Fruit fly (Drosophila melanogaster): ENCODE results near the gene Gp93.

The Gp93 gene

DNA sequence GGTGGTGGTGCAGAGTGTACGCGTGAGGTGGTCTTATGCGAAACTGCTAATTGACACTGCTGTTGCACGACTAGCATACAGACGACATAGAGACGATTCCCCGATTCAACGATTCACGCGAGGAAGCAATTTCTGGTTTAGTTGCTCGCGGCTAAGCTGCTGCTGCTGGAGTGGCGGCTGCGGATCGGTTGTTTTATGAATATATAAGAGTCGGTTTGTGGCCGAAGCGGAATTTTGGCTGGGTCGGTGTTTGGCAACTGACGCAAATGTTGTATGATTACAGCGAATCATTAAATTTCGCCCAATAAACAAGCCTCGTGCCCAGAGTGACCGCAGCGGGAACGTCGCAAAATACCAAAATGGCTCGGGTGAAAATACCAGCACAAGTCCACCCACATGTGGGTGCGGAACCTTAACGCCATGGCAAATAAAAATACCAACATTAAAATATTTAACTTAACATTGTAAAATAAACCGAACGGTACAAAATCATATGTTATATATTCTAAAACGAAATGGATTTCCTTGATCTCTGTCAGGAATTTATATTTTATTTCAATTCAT, 747 bp upstream of the Gp93 start, which contains the start of gene mfrn (continued):
- TF ChIP-seq chm (GFP tag; IDR thresholded peaks at IDR 0.05) (no peak), Med (GFP tag) (peak; percentile 69), klu (GFP tag; IDR thresholded peaks at IDR 0.05) (peak; percentile 16; the same call in 1 of the 2 replicates), nerfin-2 (GFP tag; IDR thresholded peaks at IDR 0.05; ENCODE audit: partially characterized antibody) (0 out of 2 replicates have a peak, but pooled peaks have one; percentile 20), CG4617 (GFP tag; optimal IDR thresholded peaks at IDR 0.05; ENCODE audit: borderline replicate concordance) (peak; percentile 46), CG4820 (GFP tag; optimal IDR thresholded peaks at IDR 0.05) (no peak), CG3995 (GFP tag; optimal IDR thresholded peaks at IDR 0.05) (no peak), salm (tag; optimal IDR thresholded peaks at IDR 0.05) (no peak), Optix (GFP tag; IDR thresholded peaks at IDR 0.05) (no peak), amos (GFP tag; IDR thresholded peaks at IDR 0.05; ENCODE audit: partially characterized antibody) (peak; percentile 26; the same call in 1 of the 2 replicates), CG14050 (GFP tag; IDR thresholded peaks at IDR 0.05) (no peak), YL-1 (GFP tag; optimal IDR thresholded peaks at IDR 0.05) (peak; percentile 57), Dip2 (GFP tag; IDR thresholded peaks at IDR 0.05) (no peak), bsh (GFP tag; optimal IDR thresholded peaks at IDR 0.05) (no peak), CG4282 (GFP tag; optimal IDR thresholded peaks at IDR 0.05) (no peak), lab (GFP tag; optimal IDR thresholded peaks at IDR 0.05) (no peak), btn (GFP tag; optimal IDR thresholded peaks at IDR 0.05) (no peak), CG3726 (GFP tag; IDR thresholded peaks at IDR 0.05) (no peak), abd-A (tag; optimal IDR thresholded peaks at IDR 0.05) (no peak), CG30403 (GFP tag; optimal IDR thresholded peaks at IDR 0.05) (no peak), CG10147 (GFP tag; optimal IDR thresholded peaks at IDR 0.05) (no peak), zen2 (GFP tag; IDR thresholded peaks at IDR 0.05; ENCODE audit: partially characterized antibody) (no peak), Meics (GFP tag; optimal IDR thresholded peaks at IDR 0.05) (no peak), dm (GFP tag; optimal IDR thresholded peaks at IDR 0.05) (peak; percentile 62), CG11398 (GFP tag; optimal IDR thresholded peaks at IDR 0.05) (no peak), tx (GFP tag; optimal IDR thresholded peaks at IDR 0.05) (no peak), PHDP (tag; optimal IDR thresholded peaks at IDR 0.05) (no peak), Opbp (GFP tag; IDR thresholded peaks at IDR 0.05; ENCODE audit: partially characterized antibody) (0 out of 3 replicates have a peak, but pooled peaks have one; percentile 24)

DNA sequence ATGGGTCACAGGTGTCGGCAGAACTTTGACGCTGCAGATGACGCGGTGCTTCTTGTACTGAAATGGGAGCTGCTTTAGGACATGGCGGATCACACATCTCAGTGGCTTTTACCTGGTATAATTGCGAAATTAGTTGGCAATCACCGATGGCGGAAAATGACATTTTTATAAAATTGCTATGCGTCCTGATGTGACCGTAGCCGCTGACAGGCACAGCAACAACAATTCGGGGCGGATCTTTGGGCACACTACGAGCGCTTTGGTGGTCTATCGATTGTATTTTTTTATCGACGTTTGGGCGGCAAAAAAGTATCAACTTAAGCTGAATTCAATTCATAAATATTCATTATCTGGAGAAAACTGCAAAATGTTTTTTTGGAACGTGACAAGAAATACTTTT, 5.4 kb downstream of the Gp93 start, which contains the start of gene CG4951:
Gene CG4951, minus strand, starts transcription at position 223 of the 400 bp plus-strand sequence.
- TF ChIP-seq gcm2 (GFP tag; optimal IDR thresholded peaks at IDR 0.05) (no peak), Abd-B (GFP tag; optimal IDR thresholded peaks at IDR 0.05) (no peak), YL-1 (GFP tag; optimal IDR thresholded peaks at IDR 0.05) (peak; percentile 26), nerfin-1 (tag; optimal IDR thresholded peaks at IDR 0.05) (peak; percentile 19), Sin3A (optimal IDR thresholded peaks at IDR 0.05) (peak; percentile 62), gfzf (GFP tag; optimal IDR thresholded peaks at IDR 0.05) (peak; percentile 79), Dp (GFP tag; optimal IDR thresholded peaks at IDR 0.05) (peak; percentile 96), CG3847 (GFP tag; IDR thresholded peaks at IDR 0.05) (peak; percentile 56), Opbp (GFP tag; IDR thresholded peaks at IDR 0.05; ENCODE audit: partially characterized antibody) (0 out of 3 replicates have a peak, but pooled peaks have one; percentile 28), CG6654 (GFP tag; optimal IDR thresholded peaks at IDR 0.05) (no peak), Nf-YC (tag; optimal IDR thresholded peaks at IDR 0.05) (peak; percentile 1), tna (GFP tag; IDR thresholded peaks at IDR 0.05; ENCODE audit: partially characterized antibody) (peak; percentile 57; the same call in 1 of the 2 replicates), HmgZ (tag; optimal IDR thresholded peaks at IDR 0.05) (peak; percentile 47), CG9797 (GFP tag; optimal IDR thresholded peaks at IDR 0.05) (peak; percentile 95), p53 (GFP tag; optimal IDR thresholded peaks at IDR 0.05) (no peak), Med (GFP tag) (peak; percentile 82), CG6791 (GFP tag; IDR thresholded peaks at IDR 0.05; ENCODE audit: partially characterized antibody) (peak; percentile 61; the same call in 2 of the 3 replicates), ssp (GFP tag; IDR thresholded peaks at IDR 0.05) (no peak), CG34224 (GFP tag; IDR thresholded peaks at IDR 0.05; ENCODE audit: partially characterized antibody) (peak; percentile 57; the same call in 2 of the 3 replicates), hbn (GFP tag; IDR thresholded peaks at IDR 0.05; ENCODE audit: partially characterized antibody) (peak; percentile 49; the same call in 1 of the 2 replicates), CG11560 (tag; IDR thresholded peaks at IDR 0.05) (peak; percentile 45; the same call in 1 of the 3 replicates), stwl (tag; optimal IDR thresholded peaks at IDR 0.05) (peak; percentile 64), Aef1 (GFP tag; IDR thresholded peaks at IDR 0.05) (peak; percentile 94), chinmo (GFP tag; IDR thresholded peaks at IDR 0.05; ENCODE audit: partially characterized antibody) (no peak)

All from whole organism, embryonic.